Worm (Caenorhabditis elegans): ENCODE measurements around the gene gldi-1.

Gene gldi-1

DNA sequence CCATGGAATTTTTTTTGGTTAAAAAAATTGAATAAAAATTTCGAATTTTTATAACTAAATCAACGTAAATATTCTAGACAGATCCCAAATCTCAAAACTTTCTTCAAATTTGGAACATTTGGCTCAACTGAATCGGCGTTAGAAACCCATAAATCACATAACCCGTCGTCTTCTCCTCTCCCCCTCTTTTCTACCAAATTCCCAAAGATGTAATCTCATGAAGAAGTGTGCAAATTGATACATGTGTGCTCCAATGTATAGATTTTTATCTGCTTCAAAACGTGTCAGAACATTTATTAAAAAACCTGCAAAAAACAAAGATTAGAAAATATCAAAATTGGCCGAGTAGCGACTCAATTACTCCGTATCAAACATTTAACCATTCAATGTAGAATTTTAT lies 28.5 kb upstream of the gldi-1 start:
- TF ChIP-seq ama-1 (optimal IDR thresholded peaks at IDR 0.05) (no peak), arid-1 (GFP tag; conservative IDR thresholded peaks at IDR 0.05) (no peak), ceh-20 (GFP tag; IDR thresholded peaks at IDR 0.05) (peak; percentile 25; the same call in 1 of the 2 replicates), unc-62 (GFP tag; optimal IDR thresholded peaks at IDR 0.05 in 1 of 2) (peak in 1 of 2 experiments; percentile 40), unc-62 (tag; optimal IDR thresholded peaks at IDR 0.05) (no peak), D1046.2 (GFP tag; IDR thresholded peaks at IDR 0.05) (no peak)

- TF ChIP-seq lin-39 (tag; optimal IDR thresholded peaks at IDR 0.05) (no peak), gei-8 (GFP tag; optimal IDR thresholded peaks at IDR 0.05) (no peak), nhr-48 (tag; optimal IDR thresholded peaks at IDR 0.05) (no peak), hlh-11 (tag; optimal IDR thresholded peaks at IDR 0.05) (no peak), dmd-9 (GFP tag; IDR thresholded peaks at IDR 0.05) (no peak), ctbp-1 (GFP tag; IDR thresholded peaks at IDR 0.05) (no peak), nhr-77 (tag; optimal IDR thresholded peaks at IDR 0.05) (no peak)
Measured at ce11 chrII:511968-512367, 27.8 kb upstream of the gldi-1 start.

DNA sequence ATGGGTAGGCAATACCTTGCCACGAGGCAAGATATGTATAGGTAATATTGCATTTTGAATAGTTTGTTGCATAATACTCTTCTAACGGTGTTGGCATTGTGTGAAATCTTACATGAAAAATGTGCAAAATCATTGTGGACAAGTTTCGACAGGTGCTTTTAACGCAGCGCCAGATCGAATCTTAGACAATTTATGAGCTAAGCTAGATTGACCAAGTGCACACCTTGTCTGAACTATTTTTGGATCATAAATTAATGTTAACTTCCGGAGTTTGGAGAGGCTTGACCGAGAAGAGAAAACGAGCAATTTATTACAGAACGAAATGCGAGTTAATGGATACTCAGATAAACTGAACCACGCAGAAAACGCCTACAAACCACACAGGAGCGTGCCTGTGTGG lies 25.1 kb upstream of the gldi-1 start, which contains the start of gene srh-105:
srh-105 (minus strand) TSS at position 101 of the 400 bp plus-strand sequence.
- TF ChIP-seq mes-2 (tag; optimal IDR thresholded peaks at IDR 0.05; ENCODE audit: poor library complexity, severe bottlenecking) (no peak), lsy-2 (tag; optimal IDR thresholded peaks at IDR 0.05) (no peak), aly-2 (tag; optimal IDR thresholded peaks at IDR 0.05) (no peak), mxl-3 (GFP tag; optimal IDR thresholded peaks at IDR 0.05) (no peak), nhr-237 (tag; optimal IDR thresholded peaks at IDR 0.05) (no peak), ztf-7 (tag; optimal IDR thresholded peaks at IDR 0.05) (no peak), ctbp-1 (GFP tag; IDR thresholded peaks at IDR 0.05) (no peak), ceh-28 (tag; optimal IDR thresholded peaks at IDR 0.05) (no peak), set-16 (GFP tag; IDR thresholded peaks at IDR 0.05) (no peak), tag-97 (GFP tag; IDR thresholded peaks at IDR 0.05) (no peak), madf-9 (GFP tag; conservative IDR thresholded peaks at IDR 0.05) (no peak), lin-13 (GFP tag; optimal IDR thresholded peaks at IDR 0.05) (no peak), mdt-29 (GFP tag; IDR thresholded peaks at IDR 0.05) (no peak)

DNA sequence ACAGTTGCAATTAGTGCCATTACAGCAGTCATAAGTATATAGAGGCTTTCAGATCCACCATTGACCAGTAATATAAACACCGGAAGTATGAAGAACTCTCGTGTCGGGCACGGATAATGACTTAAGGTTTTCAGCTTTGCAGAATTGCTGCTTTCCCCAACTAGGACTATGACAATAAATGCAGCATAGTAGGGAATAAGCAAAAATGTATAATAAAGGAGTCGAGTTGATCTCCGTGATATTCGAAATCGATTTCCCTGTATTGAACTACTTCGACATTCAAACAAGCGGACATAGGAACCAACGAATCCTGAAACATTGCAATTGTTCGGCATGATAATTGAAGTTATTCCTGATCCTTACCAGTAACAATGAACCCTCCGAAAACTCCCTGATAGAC lies 24.4 kb upstream of the gldi-1 start:
- peak in 1 of 2 experiments; percentile 97 for TF ChIP-seq unc-62 (GFP tag; optimal IDR thresholded peaks at IDR 0.05 in 1 of 2)
- TF ChIP-seq unc-62 (tag; optimal IDR thresholded peaks at IDR 0.05) = no peak
- no peak for TF ChIP-seq rbr-2 (tag; optimal IDR thresholded peaks at IDR 0.05)

ce11 chrII:506069-506468 lies 21.9 kb upstream of the gldi-1 start:
- TF ChIP-seq hlh-30 (tag; optimal IDR thresholded peaks at IDR 0.05; ENCODE audit: insufficient read depth) (peak; percentile 66), hmg-1.1 (GFP tag; IDR thresholded peaks at IDR 0.05) (peak; percentile 63), lin-38 (GFP tag; IDR thresholded peaks at IDR 0.05) (peak; percentile 78), snpc-1.2 (GFP tag; IDR thresholded peaks at IDR 0.05) (no peak), skn-1 (tag; optimal IDR thresholded peaks at IDR 0.05) (no peak), T26A8.4 (GFP tag; IDR thresholded peaks at IDR 0.05) (peak; percentile 56; the same call in 1 of the 2 replicates), rbr-2 (tag; optimal IDR thresholded peaks at IDR 0.05) (peak; percentile 25), aha-1 (tag) (peak; percentile 61), lin-15B (tag; optimal IDR thresholded peaks at IDR 0.05) (no peak), unc-62 (GFP tag; optimal IDR thresholded peaks at IDR 0.05 in 1 of 2) (peak in 1 of 2 experiments; percentile 96), unc-62 (tag; optimal IDR thresholded peaks at IDR 0.05) (no peak), dpl-1 (GFP tag; optimal IDR thresholded peaks at IDR 0.05) (peak; percentile 48)
